Fruit fly (Drosophila melanogaster) whole organism, embryonic: ENCODE measurements around the gene sals.

ENCODE experiments used
- Abd-B ChIP-seq: fragments of 200-800 bp; sonication (Bioruptor generic); optimal IDR thresholded peaks from 2 replicates; lab custom pipeline; 2018; ENCODE audit warnings: missing biosample characterization, mild to moderate bottlenecking, missing genetic modification characterization, moderate library complexity
- Bdp1 ChIP-seq: fragments of 200-800 bp; sonication (Bioruptor generic); optimal IDR thresholded peaks from 3 replicates; lab custom pipeline; 2016; ENCODE audit warnings: missing biosample characterization, missing genetic modification characterization
- C15 ChIP-seq: fragments of 200-800 bp; sonication (Bioruptor generic); IDR thresholded peaks from 3 replicates; pipeline ENCODE4 v1.3.6; 2022; ENCODE audit warnings: missing biosample characterization, missing genetic modification characterization
- CG10462 ChIP-seq: fragments of 200-800 bp; sonication (Bioruptor generic); optimal IDR thresholded peaks from 2 replicates; lab custom pipeline; 2016; ENCODE audit warnings: missing biosample characterization, missing genetic modification characterization
- CG10543 ChIP-seq: fragments of 200-800 bp; sonication (Bioruptor generic); optimal IDR thresholded peaks from 3 replicates; lab custom pipeline; 2017; ENCODE audit warnings: missing biosample characterization, mild to moderate bottlenecking, missing genetic modification characterization, moderate library complexity
- CG13894 ChIP-seq: fragments of 200-800 bp; sonication (Bioruptor generic); optimal IDR thresholded peaks from 3 replicates; lab custom pipeline; 2018; ENCODE audit warnings: missing biosample characterization, mild to moderate bottlenecking, missing genetic modification characterization, moderate library complexity
- CG1529 ChIP-seq: fragments of 200-800 bp; sonication (Bioruptor generic); optimal IDR thresholded peaks from 3 replicates; lab custom pipeline; 2018; ENCODE audit warnings: missing biosample characterization, missing genetic modification characterization
- CG15696 ChIP-seq: fragments of 200-800 bp; sonication (Bioruptor generic); optimal IDR thresholded peaks from 2 replicates; lab custom pipeline; 2019; ENCODE audit warnings: missing biosample characterization, mild to moderate bottlenecking, missing genetic modification characterization, moderate library complexity
- CG1603 ChIP-seq: fragments of 200-800 bp; sonication (Bioruptor generic); optimal IDR thresholded peaks from 2 replicates; lab custom pipeline; 2019; ENCODE audit warnings: missing biosample characterization, mild to moderate bottlenecking, missing genetic modification characterization, moderate library complexity
- CG16863 ChIP-seq: fragments of 200-800 bp; sonication (Bioruptor generic); optimal IDR thresholded peaks from 3 replicates; lab custom pipeline; 2016; ENCODE audit warnings: missing biosample characterization, missing genetic modification characterization
- CG18011 ChIP-seq: fragments of 200-800 bp; sonication (Bioruptor generic); optimal IDR thresholded peaks from 2 replicates; lab custom pipeline; 2017; ENCODE audit warnings: missing biosample characterization, missing genetic modification characterization, mild to moderate bottlenecking, moderate library complexity, missing genotype
- CG2889 ChIP-seq: fragments of 200-800 bp; sonication (Bioruptor generic); IDR thresholded peaks from 3 replicates; pipeline ENCODE4 v1.3.6; 2022; ENCODE audit warnings: missing biosample characterization, missing genetic modification characterization
- CG5180 ChIP-seq: fragments of 200-800 bp; sonication (Bioruptor generic); optimal IDR thresholded peaks from 3 replicates; lab custom pipeline; 2017; ENCODE audit warnings: missing biosample characterization, missing genetic modification characterization, mild to moderate bottlenecking, moderate library complexity, missing genetic modification reagents
- CG6813 ChIP-seq: fragments of 200-800 bp; sonication (Bioruptor generic); optimal IDR thresholded peaks from 2 replicates; lab custom pipeline; 2017; ENCODE audit warnings: missing biosample characterization, missing genetic modification characterization, mild to moderate bottlenecking, moderate library complexity, missing genetic modification reagents
- CG7745 ChIP-seq: fragments of 200-800 bp; sonication (Bioruptor generic); optimal IDR thresholded peaks from 2 replicates; lab custom pipeline; 2018; ENCODE audit warnings: missing biosample characterization, mild to moderate bottlenecking, missing genetic modification characterization, moderate library complexity
- CG7928 ChIP-seq: fragments of 200-800 bp; sonication (Bioruptor generic); optimal IDR thresholded peaks from 2 replicates; lab custom pipeline; 2017; ENCODE audit warnings: missing biosample characterization, mild to moderate bottlenecking, missing genetic modification characterization
- CG7987 ChIP-seq: fragments of 200-800 bp; sonication (Bioruptor generic); optimal IDR thresholded peaks from 2 replicates; lab custom pipeline; 2018; ENCODE audit warnings: missing biosample characterization, mild to moderate bottlenecking, missing genetic modification characterization, moderate library complexity
- CG9609 ChIP-seq: fragments of 200-800 bp; sonication (Bioruptor generic); optimal IDR thresholded peaks from 3 replicates; lab custom pipeline; 2016; ENCODE audit warnings: missing biosample characterization, missing genetic modification characterization
- CG9727 ChIP-seq: fragments of 200-800 bp; sonication (Bioruptor generic); optimal IDR thresholded peaks from 3 replicates; lab custom pipeline; 2017; ENCODE audit warnings: missing biosample characterization, mild to moderate bottlenecking, missing genetic modification characterization
- Doc2 ChIP-seq: fragments of 200-800 bp; sonication (Bioruptor generic); IDR thresholded peaks from 2 replicates; pipeline ENCODE4 v1.3.6; 2022; ENCODE audit warnings: missing biosample characterization, missing genetic modification characterization
- Gsc ChIP-seq: fragments of 200-800 bp; sonication (Bioruptor generic); IDR thresholded peaks from 2 replicates; pipeline ENCODE4 v1.3.6; 2022; ENCODE audit warnings: missing biosample characterization, missing genetic modification characterization
- HLH54F ChIP-seq: fragments of 200-800 bp; sonication (Bioruptor generic); optimal IDR thresholded peaks from 3 replicates; lab custom pipeline; 2016; ENCODE audit warnings: missing biosample characterization, missing genetic modification characterization
- HmgZ ChIP-seq: fragments of 200-800 bp; sonication (Bioruptor generic); optimal IDR thresholded peaks from 2 replicates; lab custom pipeline; 2018; ENCODE audit warnings: missing biosample characterization, mild to moderate bottlenecking, missing genetic modification characterization
- Hsf ChIP-seq: fragments of 200-800 bp; sonication (Bioruptor generic); optimal IDR thresholded peaks from 3 replicates; lab custom pipeline; 2016; ENCODE audit warnings: missing biosample characterization, missing genetic modification characterization
- Kr ChIP-seq: fragments of 200-800 bp; sonication (Bioruptor generic); optimal IDR thresholded peaks from 2 replicates; lab custom pipeline; 2017; ENCODE audit warnings: missing biosample characterization, mild to moderate bottlenecking, missing genetic modification characterization
- Max ChIP-seq: fragments of 200-800 bp; sonication (Bioruptor generic); optimal IDR thresholded peaks from 2 replicates; lab custom pipeline; 2016; ENCODE audit warnings: missing biosample characterization, mild to moderate bottlenecking, missing genetic modification characterization
- Nf-YA ChIP-seq: fragments of 200-800 bp; sonication (Bioruptor generic); IDR thresholded peaks from 2 replicates; pipeline ENCODE4 v1.3.6; 2022; ENCODE audit warnings: missing biosample characterization, missing genetic modification characterization
- Pdp1 ChIP-seq, 2 experiments: fragments of 200-800 bp; sonication (Bioruptor generic); optimal IDR thresholded peaks; 3 replicates each; lab custom pipeline; 2016; ENCODE audit warnings: missing biosample characterization in 2 of 2, missing genetic modification characterization in 2 of 2, mild to moderate bottlenecking in 1 of 2, moderate library complexity in 1 of 2
- TFAM ChIP-seq: fragments of 200-800 bp; sonication (Bioruptor generic); optimal IDR thresholded peaks from 2 replicates; lab custom pipeline; 2017; ENCODE audit warnings: missing biosample characterization, missing genetic modification characterization, inconsistent platforms
- ab ChIP-seq: fragments of 200-800 bp; sonication (Bioruptor generic); optimal IDR thresholded peaks from 2 replicates; lab custom pipeline; 2016; ENCODE audit warnings: missing biosample characterization, missing genetic modification characterization
- al ChIP-seq: fragments of 200-800 bp; sonication (Bioruptor generic); IDR thresholded peaks from 2 replicates; pipeline ENCODE4 v1.3.6; 2022; ENCODE audit warnings: missing biosample characterization, missing genetic modification characterization
- az2 ChIP-seq: fragments of 200-800 bp; sonication (Bioruptor generic); optimal IDR thresholded peaks from 3 replicates; lab custom pipeline; 2016; ENCODE audit warnings: missing biosample characterization, missing genetic modification characterization
- cas ChIP-seq: fragments of 200-800 bp; sonication (Bioruptor generic); IDR thresholded peaks from 2 replicates; pipeline ENCODE4 v1.3.6; 2022; ENCODE audit warnings: missing biosample characterization, missing genetic modification characterization
- corto ChIP-seq: fragments of 200-800 bp; sonication (Bioruptor generic); optimal IDR thresholded peaks from 2 replicates; lab custom pipeline; 2016; ENCODE audit warnings: missing biosample characterization, mild to moderate bottlenecking, missing genetic modification characterization, moderate library complexity
- danr ChIP-seq: fragments of 200-800 bp; sonication (Bioruptor generic); IDR thresholded peaks from 2 replicates; pipeline ENCODE4 v1.3.6; 2022; ENCODE audit warnings: missing biosample characterization, missing genetic modification characterization
- disco-r ChIP-seq: fragments of 200-800 bp; sonication (Bioruptor generic); optimal IDR thresholded peaks from 2 replicates; lab custom pipeline; 2016; ENCODE audit warnings: missing biosample characterization, missing genetic modification characterization
- dmrt11E ChIP-seq: fragments of 200-800 bp; sonication (Bioruptor generic); optimal IDR thresholded peaks from 3 replicates; lab custom pipeline; 2018; ENCODE audit warnings: missing biosample characterization, mild to moderate bottlenecking, missing genetic modification characterization, moderate library complexity
- eve ChIP-seq, 2 experiments: fragments of >200 bp; optimal IDR thresholded peaks; 2 replicates each; lab custom pipeline; 2017; ENCODE audit warnings: missing biosample characterization in 2 of 2, missing genetic modification characterization in 2 of 2
- gcm2 ChIP-seq: fragments of 200-800 bp; sonication (Bioruptor generic); optimal IDR thresholded peaks from 2 replicates; lab custom pipeline; 2016; ENCODE audit warnings: missing biosample characterization, missing genetic modification characterization
- lmd ChIP-seq: fragments of 200-800 bp; sonication (Bioruptor generic); IDR thresholded peaks from 2 replicates; pipeline ENCODE4 v1.3.6; 2022; ENCODE audit warnings: missing biosample characterization, missing genetic modification characterization
- onecut ChIP-seq: fragments of 200-800 bp; sonication (Bioruptor generic); IDR thresholded peaks from 2 replicates; pipeline ENCODE4 v1.3.6; 2022; ENCODE audit warnings: missing biosample characterization, missing genetic modification characterization
- pan ChIP-seq, 4 experiments: fragments of >200 bp in 3 of 4; fragments of 200-800 bp in 1 of 4; sonication (Bioruptor generic) in 1 of 4; optimal IDR thresholded peaks in 3 of 4; IDR thresholded peaks in 1 of 4; 2 replicates each; pipeline versions ENCODE4 v1.3.6 to Lab custom; 2017 to 2022; ENCODE audit warnings: missing biosample characterization in 2 of 4, missing genetic modification characterization in 2 of 4, mixed read lengths in 1 of 4
- repo ChIP-seq: fragments of 200-800 bp; sonication (Bioruptor generic); optimal IDR thresholded peaks from 2 replicates; lab custom pipeline; 2016; ENCODE audit warnings: missing biosample characterization, missing genetic modification characterization
- rib ChIP-seq: fragments of 200-800 bp; sonication (Bioruptor generic); IDR thresholded peaks from 2 replicates; pipeline ENCODE4 v1.3.6; 2022; ENCODE audit warnings: missing biosample characterization, missing genetic modification characterization
- shn ChIP-seq: fragments of 200-800 bp; sonication (Bioruptor generic); optimal IDR thresholded peaks from 3 replicates; lab custom pipeline; 2016; ENCODE audit warnings: missing biosample characterization, missing genetic modification characterization
- slp2 ChIP-seq: fragments of 200-800 bp; sonication (Bioruptor generic); optimal IDR thresholded peaks from 2 replicates; lab custom pipeline; 2016; ENCODE audit warnings: missing biosample characterization, missing genetic modification characterization
- stc ChIP-seq: fragments of 200-800 bp; sonication (Bioruptor generic); IDR thresholded peaks from 2 replicates; pipeline ENCODE4 v1.3.6; 2022; ENCODE audit warnings: missing biosample characterization, missing genetic modification characterization
- trem ChIP-seq: fragments of 200-800 bp; optimal IDR thresholded peaks from 3 replicates; lab custom pipeline; 2019; ENCODE audit warnings: missing biosample characterization, mild to moderate bottlenecking, missing genetic modification characterization, moderate library complexity
- unpg ChIP-seq: fragments of 200-800 bp; sonication (Bioruptor generic); optimal IDR thresholded peaks from 3 replicates; lab custom pipeline; 2018; ENCODE audit warnings: missing biosample characterization, mild to moderate bottlenecking, missing genetic modification characterization, moderate library complexity

Gene sals

DNA sequence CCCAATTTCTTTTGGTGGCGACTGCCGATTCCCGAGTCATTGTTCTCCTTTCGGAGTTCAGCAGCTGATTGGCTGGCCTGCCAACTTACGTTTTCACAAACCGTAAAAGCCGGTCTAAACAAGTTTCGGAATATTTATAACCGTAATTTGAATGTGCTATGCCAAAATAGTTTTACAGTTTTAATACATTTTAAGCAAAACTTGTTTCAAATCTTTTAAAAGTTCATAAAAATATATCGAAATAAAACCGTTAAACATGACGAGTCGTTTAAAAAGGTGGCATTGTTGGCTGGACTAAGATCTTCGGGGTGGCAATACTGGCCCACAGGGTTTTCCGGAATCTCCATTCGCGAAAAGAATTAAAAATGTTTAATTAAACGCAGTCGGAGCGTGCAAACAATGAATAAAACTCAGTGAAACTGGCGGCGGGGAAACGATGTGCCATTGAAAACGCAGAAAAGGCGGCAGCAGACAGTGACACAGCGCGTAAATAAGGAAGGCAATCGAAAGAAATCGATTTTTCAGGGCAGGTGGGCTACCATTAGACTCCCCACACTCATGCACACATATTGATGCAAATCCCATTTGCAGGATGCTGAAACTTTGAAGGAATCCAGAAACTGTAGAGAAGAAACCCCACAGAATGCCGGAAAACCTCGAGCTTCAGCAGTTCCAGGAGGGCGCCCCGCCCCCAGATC is 15.9 kb downstream of the sals start, which contains the start of the genes Exd2 and CG5281 (continued):
- TF ChIP-seq CG18011 (GFP tag; lab: Kevin White, UChicago) (peak; percentile 43), lmd (GFP tag; lab: Robert Waterston, UW) (peak; percentile 25; the same call in 1 of the 2 replicates), CG5180 (GFP tag; lab: Kevin White, UChicago) (no peak), eve (GFP tag; optimal IDR thresholded peaks at IDR 0.05; lab: Kevin White, UChicago) (no peak), CG1529 (peak; percentile 22), corto (GFP tag; lab: Kevin White, UChicago) (no peak), disco-r (GFP tag; lab: Kevin White, UChicago) (peak; percentile 15), CG7987 (GFP tag; lab: Kevin White, UChicago) (peak; percentile 20), CG1603 (peak; percentile 68), CG7745 (tag; lab: Kevin White, UChicago) (no peak), CG13894 (tag; lab: Kevin White, UChicago) (peak; percentile 17), CG10462 (GFP tag; lab: Kevin White, UChicago) (peak; percentile 77), shn (GFP tag; lab: Kevin White, UChicago) (peak; percentile 44), TFAM (no peak), slp2 (GFP tag; lab: Kevin White, UChicago) (peak; percentile 36), CG6813 (no peak), HmgZ (tag; lab: Kevin White, UChicago) (peak; percentile 51), danr (GFP tag; lab: Robert Waterston, UW) (no peak), CG15696 (tag; lab: Kevin White, UChicago) (peak; percentile 21), CG7928 (GFP tag; lab: Kevin White, UChicago) (peak; percentile 36), repo (GFP tag; lab: Kevin White, UChicago) (peak; percentile 35), pan (optimal IDR thresholded peaks at IDR 0.05; lab: Kevin White, UChicago) (no peak), pan (GFP tag; optimal IDR thresholded peaks at IDR 0.05 in 1 of 2, IDR thresholded peaks at IDR 0.05 in 1 of 2) (no peak), HLH54F (GFP tag; lab: Kevin White, UChicago) (peak; percentile 55), cas (GFP tag; lab: Robert Waterston, UW) (no peak), trem (tag; lab: Kevin White, UChicago) (peak; percentile 99), rib (GFP tag; lab: Robert Waterston, UW) (no peak), Max (GFP tag; lab: Kevin White, UChicago) (peak; percentile 56), CG9727 (GFP tag; lab: Kevin White, UChicago) (peak; percentile 49), az2 (GFP tag; lab: Kevin White, UChicago) (peak; percentile 26), dmrt11E (tag; lab: Kevin White, UChicago) (peak; percentile 59), CG2889 (GFP tag; lab: Robert Waterston, UW) (no peak), CG10543 (GFP tag; lab: Kevin White, UChicago) (peak; percentile 59), Doc2 (GFP tag; lab: Robert Waterston, UW) (no peak), Bdp1 (GFP tag; lab: Kevin White, UChicago) (peak; percentile 27), onecut (GFP tag; lab: Robert Waterston, UW) (peak; percentile 97), gcm2 (GFP tag; lab: Kevin White, UChicago) (no peak), Kr (GFP tag; lab: Kevin White, UChicago) (no peak), stc (GFP tag; lab: Robert Waterston, UW) (0 out of 2 replicates have a peak, but pooled peaks have one; percentile 17), Gsc (GFP tag; lab: Robert Waterston, UW) (no peak), unpg (GFP tag; lab: Kevin White, UChicago) (peak; percentile 65), Hsf (GFP tag; lab: Kevin White, UChicago) (peak; percentile 67), C15 (no peak), ab (GFP tag; lab: Kevin White, UChicago) (no peak), CG9609 (GFP tag; lab: Kevin White, UChicago) (peak; percentile 37), al (GFP tag; lab: Robert Waterston, UW) (no peak), CG16863 (peak; percentile 53), Nf-YA (GFP tag; lab: Robert Waterston, UW) (0 out of 2 replicates have a peak, but pooled peaks have one; percentile 27), Pdp1 (GFP tag; optimal IDR thresholded peaks at IDR 0.05; lab: Kevin White, UChicago) (peak in 1 of 2 experiments; percentile 43), Abd-B (GFP tag; lab: Kevin White, UChicago) (peak; percentile 53)
